Fruit fly (Drosophila melanogaster) whole organism, embryonic: ENCODE data around the gene CG43273.

Experiments used
- CG11247 ChIP-seq: fragments of 200-800 bp; sonication (Bioruptor generic); IDR thresholded peaks from 2 replicates; pipeline ENCODE4 v1.3.6; 2022; ENCODE audit warnings: missing biosample characterization, missing genetic modification characterization
- CG17912 ChIP-seq: fragments of 200-800 bp; sonication (Bioruptor generic); optimal IDR thresholded peaks from 2 replicates; lab custom pipeline; 2018; ENCODE audit warnings: missing biosample characterization, mild to moderate bottlenecking, missing genetic modification characterization
- CG3163 ChIP-seq: fragments of 200-800 bp; sonication (Bioruptor generic); optimal IDR thresholded peaks from 3 replicates; lab custom pipeline; 2016; ENCODE audit warnings: missing biosample characterization, missing genetic modification characterization
- CG4328 ChIP-seq: fragments of 200-800 bp; sonication (Bioruptor generic); optimal IDR thresholded peaks from 3 replicates; lab custom pipeline; 2017; ENCODE audit warnings: missing biosample characterization, missing genetic modification reagents, missing genetic modification characterization
- esg ChIP-seq: fragments of 200-800 bp; sonication (Bioruptor generic); conservative IDR thresholded peaks from 2 replicates; pipeline ENCODE4 v1.3.6; 2022; ENCODE audit warnings: missing biosample characterization, missing genetic modification characterization
- kay ChIP-seq: fragments of 200-800 bp; sonication (Bioruptor generic); optimal IDR thresholded peaks from 2 replicates; lab custom pipeline; 2016; ENCODE audit warnings: missing biosample characterization, missing genetic modification characterization
- lmd ChIP-seq: fragments of 200-800 bp; sonication (Bioruptor generic); IDR thresholded peaks from 2 replicates; pipeline ENCODE4 v1.3.6; 2022; ENCODE audit warnings: missing biosample characterization, missing genetic modification characterization

DNA sequence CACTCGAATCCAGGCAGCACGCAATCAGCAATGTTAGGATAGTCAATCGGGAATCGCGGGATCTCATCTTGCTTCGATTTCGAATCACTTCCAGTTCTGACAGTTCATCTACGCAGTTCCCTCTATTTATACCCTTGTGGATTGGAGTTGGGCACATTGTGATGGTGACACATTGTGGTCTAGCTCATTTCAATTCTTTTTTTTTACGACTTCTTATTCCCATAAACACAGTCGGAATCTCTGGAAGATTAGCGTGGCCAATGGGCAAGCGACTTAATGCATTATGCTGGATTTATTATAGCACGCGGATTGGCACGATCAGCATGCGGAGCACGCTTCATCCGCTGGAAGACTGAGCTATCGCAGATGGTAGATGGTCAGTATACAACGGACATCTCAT is 32.0 kb downstream of the CG43273 start, which contains the start of gene CG13640:
- no peak for TF ChIP-seq esg (GFP tag; lab: Robert Waterston, UW)
- no peak for TF ChIP-seq lmd (GFP tag; lab: Robert Waterston, UW)
- no peak for TF ChIP-seq kay
- TF ChIP-seq CG3163 (GFP tag; lab: Kevin White, UChicago), result no peak
- no peak for TF ChIP-seq CG4328 (GFP tag; lab: Kevin White, UChicago)
- no peak for TF ChIP-seq CG17912 (GFP tag; lab: Kevin White, UChicago)
- no peak for TF ChIP-seq CG11247
